Worm (Caenorhabditis elegans): Measurements from ENCODE around the gene fipr-2.

Gene fipr-2

ce11 chrV:12320274-12320839 lies 44.8 kb upstream of the fipr-2 start:
- TF ChIP-seq snpc-4 (tag; optimal IDR thresholded peaks at IDR 0.05) (no peak), nhr-21 (tag; optimal IDR thresholded peaks at IDR 0.05) (peak; percentile 15), blmp-1 (tag; optimal IDR thresholded peaks at IDR 0.05; ENCODE audit: insufficient read depth) (no peak), elt-3 (tag; optimal IDR thresholded peaks at IDR 0.05) (no peak), sma-9 (GFP tag; optimal IDR thresholded peaks at IDR 0.05) (peak; percentile 26), sma-9 (tag; optimal IDR thresholded peaks at IDR 0.05) (no peak), lsy-2 (tag; optimal IDR thresholded peaks at IDR 0.05) (peak in 1 of 2 experiments; percentile 18), fos-1 (tag; optimal IDR thresholded peaks at IDR 0.05) (no peak), ZK546.5 (tag; optimal IDR thresholded peaks at IDR 0.05) (no peak)

DNA sequence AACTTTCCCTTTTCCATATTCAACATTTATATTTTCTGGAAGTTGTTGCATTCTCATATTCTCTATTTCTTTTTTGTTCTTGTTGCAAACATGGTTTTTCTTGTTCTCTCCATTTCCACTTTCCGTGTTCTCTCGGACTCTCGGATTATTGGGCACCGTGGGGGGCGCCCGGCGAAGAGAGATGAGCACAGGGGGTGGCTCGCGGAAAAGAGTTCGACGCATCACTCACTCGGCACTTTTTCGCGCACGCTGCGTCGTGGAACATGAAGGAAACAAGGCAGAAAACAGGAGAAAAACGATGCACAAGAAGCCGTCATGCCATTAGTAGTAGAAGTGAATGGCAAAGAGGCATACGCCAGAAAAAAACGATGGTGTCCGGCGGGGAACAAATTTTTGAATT lies 38.5 kb upstream of the fipr-2 start:
- peak; percentile 9 for TF ChIP-seq mab-5 (tag; optimal IDR thresholded peaks at IDR 0.05)
- TF ChIP-seq C34F6.9 (tag; optimal IDR thresholded peaks at IDR 0.05), result peak; percentile 15
- peak; percentile 6 for TF ChIP-seq unc-55 (GFP tag; optimal IDR thresholded peaks at IDR 0.05)
- no peak for TF ChIP-seq nhr-77 (tag; optimal IDR thresholded peaks at IDR 0.05)

- TF ChIP-seq fos-1 (tag; optimal IDR thresholded peaks at IDR 0.05) (no peak), mbf-1 (tag; optimal IDR thresholded peaks at IDR 0.05) (no peak), lin-39 (tag; optimal IDR thresholded peaks at IDR 0.05) (no peak), nhr-12 (tag; optimal IDR thresholded peaks at IDR 0.05) (no peak), nhr-10 (tag; optimal IDR thresholded peaks at IDR 0.05) (no peak), nhr-6 (tag; optimal IDR thresholded peaks at IDR 0.05) (no peak), skn-1 (tag; optimal IDR thresholded peaks at IDR 0.05) (no peak), ZK546.5 (tag; optimal IDR thresholded peaks at IDR 0.05) (no peak), nhr-77 (tag; optimal IDR thresholded peaks at IDR 0.05) (no peak), Y55F3AM.14 (GFP tag; optimal IDR thresholded peaks at IDR 0.05) (no peak), nhr-11 (tag; optimal IDR thresholded peaks at IDR 0.05) (no peak), mab-5 (tag; optimal IDR thresholded peaks at IDR 0.05) (no peak), ceh-82 (tag; optimal IDR thresholded peaks at IDR 0.05) (no peak)
These were observed 36.0 kb upstream of the fipr-2 start for ce11 chrV:12329173-12329572.

DNA sequence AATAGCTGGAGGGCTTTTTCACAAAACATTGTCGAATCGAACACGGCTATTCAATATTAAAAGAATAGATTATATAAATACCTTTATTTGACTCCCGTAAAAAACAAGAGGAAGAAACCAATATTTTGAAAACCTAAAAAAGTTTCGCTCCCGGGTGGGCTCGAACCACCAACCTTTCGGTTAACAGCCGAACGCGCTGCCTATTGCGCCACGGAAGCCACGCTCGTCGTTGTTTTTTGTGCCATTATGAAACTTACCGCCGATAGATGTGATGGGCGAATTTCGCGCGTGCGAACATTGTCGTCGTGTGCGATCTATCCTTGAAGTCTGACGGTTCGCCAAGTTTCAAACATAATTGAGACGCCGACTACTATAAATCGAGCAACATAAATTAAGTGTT lies 33.3 kb upstream of the fipr-2 start:
- TF ChIP-seq fos-1 (tag; optimal IDR thresholded peaks at IDR 0.05), result no peak
- peak; percentile 42 for TF ChIP-seq nhr-129 (tag; optimal IDR thresholded peaks at IDR 0.05)
- TF ChIP-seq crh-2 (tag; optimal IDR thresholded peaks at IDR 0.05), result peak; percentile 21
- TF ChIP-seq unc-39 (tag; optimal IDR thresholded peaks at IDR 0.05), result no peak
- TF ChIP-seq sma-9 (GFP tag; optimal IDR thresholded peaks at IDR 0.05), result peak; percentile 43
- TF ChIP-seq sma-9 (tag; optimal IDR thresholded peaks at IDR 0.05), result no peak
- TF ChIP-seq lsy-2 (tag; optimal IDR thresholded peaks at IDR 0.05), result peak in 1 of 2 experiments; percentile 30
- TF ChIP-seq F13H6.1 (tag; optimal IDR thresholded peaks at IDR 0.05), result peak; percentile 15
- TF ChIP-seq egl-27 (tag; optimal IDR thresholded peaks at IDR 0.05), result no peak
- peak; percentile 41 for TF ChIP-seq unc-55 (GFP tag; optimal IDR thresholded peaks at IDR 0.05)
- no peak for TF ChIP-seq ceh-82 (tag; optimal IDR thresholded peaks at IDR 0.05)

DNA sequence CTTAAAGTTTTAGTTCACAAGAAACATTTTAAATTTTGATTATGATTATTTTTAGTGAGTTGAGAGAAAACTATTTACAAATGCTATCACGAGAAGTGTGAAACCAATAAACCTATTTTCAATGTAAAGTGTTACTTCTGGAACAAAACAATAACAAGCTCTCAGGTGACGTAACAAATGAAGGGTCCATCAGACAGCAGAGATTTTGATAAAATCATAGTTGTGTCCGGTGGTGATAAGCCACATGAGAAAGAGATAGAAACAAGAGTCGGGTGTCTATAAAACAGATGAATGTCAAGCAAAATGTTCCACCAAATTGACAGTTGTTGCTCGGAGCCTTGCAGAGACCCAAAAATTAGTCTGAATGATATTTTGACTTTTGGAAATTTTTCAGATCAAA lies 30.8 kb upstream of the fipr-2 start:
- TF ChIP-seq nhr-129 (tag; optimal IDR thresholded peaks at IDR 0.05) (peak; percentile 37), lsy-2 (tag; optimal IDR thresholded peaks at IDR 0.05) (peak in 1 of 2 experiments; percentile 49), unc-39 (tag; optimal IDR thresholded peaks at IDR 0.05) (no peak), nhr-77 (tag; optimal IDR thresholded peaks at IDR 0.05) (no peak), mdl-1 (tag; optimal IDR thresholded peaks at IDR 0.05) (no peak), ama-1 (optimal IDR thresholded peaks at IDR 0.05) (no peak), unc-62 (GFP tag; optimal IDR thresholded peaks at IDR 0.05) (no peak), skn-1 (tag; optimal IDR thresholded peaks at IDR 0.05) (no peak), nhr-237 (tag; optimal IDR thresholded peaks at IDR 0.05) (no peak), C34F6.9 (tag; optimal IDR thresholded peaks at IDR 0.05) (peak; percentile 2)

- no peak for TF ChIP-seq mab-5 (tag; optimal IDR thresholded peaks at IDR 0.05)
These were observed 27.3 kb upstream of the fipr-2 start, which contains the start of gene twk-13 for ce11 chrV:12337894-12338293. Gene twk-13 (minus strand): TSS chrV:12337994.
